Fruit fly (Drosophila melanogaster): ENCODE results near the gene neur.

Gene neur

DNA sequence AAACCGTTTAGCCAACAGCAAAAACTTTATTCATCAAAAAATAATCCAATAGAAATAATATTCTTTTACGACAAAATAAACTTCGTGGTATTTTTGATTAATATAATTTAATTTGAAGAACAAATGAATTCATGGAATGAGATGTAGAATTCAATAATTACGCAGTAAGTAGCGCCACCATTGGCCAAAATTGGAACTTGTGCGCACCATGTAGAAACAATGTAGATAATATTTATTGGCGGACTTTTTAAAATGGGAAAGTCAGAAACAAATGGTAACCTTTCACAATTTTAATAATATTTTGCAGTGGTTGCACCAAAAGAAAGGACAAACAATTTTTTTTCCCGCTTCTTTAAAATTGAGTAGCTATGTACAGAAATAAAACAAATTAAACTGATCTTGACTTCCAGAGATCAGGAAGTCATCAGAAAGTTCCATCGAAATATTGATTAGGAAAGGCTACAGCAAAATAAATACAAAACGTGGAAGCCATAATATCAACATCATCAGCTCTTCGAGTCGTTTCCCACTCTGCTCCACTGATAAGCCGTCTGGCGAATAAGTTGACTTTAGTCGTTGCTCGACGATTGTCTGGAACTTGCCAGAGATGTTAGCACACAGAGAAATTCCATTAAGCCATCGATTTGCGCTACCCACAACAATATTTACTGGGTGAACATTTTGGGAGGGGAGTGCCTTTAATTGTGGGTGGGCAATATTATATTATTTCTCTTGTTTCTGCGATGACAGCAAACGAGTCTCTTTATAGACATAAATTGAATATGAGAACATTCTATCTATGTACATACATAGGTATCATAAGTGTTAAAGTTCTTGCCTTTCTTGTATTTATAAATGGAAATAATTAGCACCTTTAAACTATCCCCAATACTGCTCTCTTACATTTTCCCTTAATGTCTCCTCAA lies 59.2 kb downstream of the neur start:
- TF ChIP-seq CG17801 (GFP tag; optimal IDR thresholded peaks at IDR 0.05; ENCODE audit: partially characterized antibody), result no peak

DNA sequence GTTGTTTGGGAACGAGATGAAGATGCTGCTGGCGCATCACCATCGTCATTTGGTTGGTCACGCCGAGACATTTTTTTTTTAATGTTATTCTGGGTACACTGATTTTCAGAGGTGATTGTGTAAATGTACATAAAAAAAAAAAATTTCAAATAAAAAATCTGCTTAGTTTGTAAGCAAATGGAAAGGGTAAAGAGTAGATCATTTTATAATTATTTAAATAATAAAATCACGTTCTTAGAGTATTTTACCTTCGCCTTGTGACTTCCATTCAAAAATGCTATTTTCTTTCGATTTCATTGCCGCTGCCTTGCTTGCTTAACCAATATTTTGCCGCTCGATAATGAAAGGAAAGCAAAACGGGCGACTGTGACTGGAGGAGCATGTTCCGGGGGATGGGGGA lies 60.5 kb downstream of the neur start:
- TF ChIP-seq CG17801 (GFP tag; optimal IDR thresholded peaks at IDR 0.05; ENCODE audit: partially characterized antibody), result no peak

dm6 chr3R:8976073-8976593 lies 63.1 kb downstream of the neur start:
- TF ChIP-seq CG17801 (GFP tag; optimal IDR thresholded peaks at IDR 0.05; ENCODE audit: partially characterized antibody), result no peak

DNA sequence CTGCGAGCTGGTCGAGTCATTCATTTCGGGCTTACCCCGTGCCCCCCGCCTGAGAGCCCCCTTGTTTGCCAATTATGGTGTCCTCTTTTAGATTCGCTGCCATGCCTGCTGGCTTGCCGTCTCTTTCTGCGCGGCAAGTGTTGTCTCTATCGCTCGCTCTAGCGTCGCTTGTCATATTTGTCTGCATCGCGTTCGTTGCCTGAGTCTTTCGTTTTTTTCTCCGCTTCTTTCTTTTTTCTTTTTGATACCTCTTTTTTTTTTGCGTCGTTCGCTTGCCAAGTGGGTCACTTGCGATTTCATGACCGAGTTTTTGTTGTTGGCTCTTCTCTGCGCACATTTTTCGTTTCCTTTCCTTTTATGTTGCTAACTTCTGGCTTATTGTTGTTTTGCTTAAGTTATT lies 67.5 kb downstream of the neur start:
- TF ChIP-seq CG17801 (GFP tag; optimal IDR thresholded peaks at IDR 0.05; ENCODE audit: partially characterized antibody), result no peak

- TF ChIP-seq CG17801 (GFP tag; optimal IDR thresholded peaks at IDR 0.05; ENCODE audit: partially characterized antibody), result no peak
These were observed 68.6 kb downstream of the neur start for dm6 chr3R:8970707-8971106.
